Worm (Caenorhabditis elegans) whole organism, L4 larva: ENCODE data around the gene slc-17.8.

Experiments
- R02D3.7 ChIP-seq: fragments of 150-350 bp; sonication (generic microtip); optimal IDR thresholded peaks from 3 replicates; lab custom pipeline; 2014; ENCODE audit warnings: missing biosample characterization, missing genetic modification characterization
- Y105C5A.15 ChIP-seq: fragments of 200-800 bp; sonication (Bioruptor generic); IDR thresholded peaks from 2 replicates; pipeline ENCODE4 v1.3.6; 2022; ENCODE audit warnings: missing genetic modification characterization, missing compliant biosample characterization
- arid-1 ChIP-seq: fragments of 200-800 bp; sonication (Bioruptor generic); conservative IDR thresholded peaks from 2 replicates; pipeline ENCODE4 v1.3.6; 2022; ENCODE audit warnings: missing genetic modification reagents, missing genetic modification characterization, missing compliant biosample characterization
- cey-2 ChIP-seq: sonication (generic microtip); optimal IDR thresholded peaks from 3 replicates; lab custom pipeline; 2017; ENCODE audit warnings: missing genetic modification characterization, mild to moderate bottlenecking, missing compliant biosample characterization, antibody characterized with exemption, borderline replicate concordance; ENCODE audit not compliant: insufficient read depth
- egl-27 ChIP-seq: sonication (generic microtip); optimal IDR thresholded peaks from 3 replicates; lab custom pipeline; 2017; ENCODE audit warnings: missing biosample characterization, missing genetic modification reagents, missing genetic modification characterization
- hlh-11 ChIP-seq: fragments of 200-800 bp; sonication (Bioruptor generic); optimal IDR thresholded peaks from 2 replicates; lab custom pipeline; 2018; ENCODE audit warnings: mild to moderate bottlenecking, missing genetic modification characterization, missing compliant biosample characterization
- lsy-2 ChIP-seq, 2 experiments: fragments of 150-350 bp in 1 of 2; sonication (generic microtip) in 1 of 2; optimal IDR thresholded peaks; 2 replicates each; lab custom pipeline; 2014 to 2017; ENCODE audit warnings: missing biosample characterization in 2 of 2, missing genetic modification characterization in 2 of 2
- madf-9 ChIP-seq: fragments of 200-800 bp; sonication (Bioruptor generic); conservative IDR thresholded peaks from 2 replicates; pipeline ENCODE4 v1.3.6; 2022; ENCODE audit warnings: missing genetic modification reagents, missing genetic modification characterization, missing compliant biosample characterization
- pha-4 ChIP-seq, 2 experiments: fragments of 150-350 bp in 1 of 2; fragments of 200-800 bp in 1 of 2; sonication (Bioruptor generic) in 1 of 2; IDR thresholded peaks in 1 of 2; optimal IDR thresholded peaks in 1 of 2; 2 replicates each; pipeline versions ENCODE4 v1.3.6 to Lab custom; 2014 to 2022; ENCODE audit warnings: missing genetic modification characterization in 2 of 2, missing genetic modification reagents in 2 of 2, missing biosample characterization in 1 of 2, missing compliant biosample characterization in 1 of 2
- tra-1 ChIP-seq: fragments of 200-800 bp; sonication (Bioruptor generic); IDR thresholded peaks from 2 replicates; pipeline ENCODE4 v1.3.6; 2022; ENCODE audit warnings: missing genetic modification reagents, missing genetic modification characterization, missing compliant biosample characterization
- zag-1 ChIP-seq: fragments of 150-350 bp; optimal IDR thresholded peaks from 2 replicates; lab custom pipeline; 2014; ENCODE audit warnings: missing biosample characterization, missing genetic modification characterization

ce11 chrV:8555955-8556354 lies 10.6 kb upstream of the slc-17.8 start:
- TF ChIP-seq madf-9 (GFP tag; lab: Robert Waterston, UW), result no peak
- no peak for TF ChIP-seq Y105C5A.15 (GFP tag; lab: Robert Waterston, UW)
- no peak for TF ChIP-seq zag-1
- no peak for TF ChIP-seq egl-27 (tag; lab: Kevin White, UChicago)
- TF ChIP-seq lsy-2 (tag; optimal IDR thresholded peaks at IDR 0.05; lab: Kevin White, UChicago), result no peak
- no peak for TF ChIP-seq R02D3.7 (tag; lab: Kevin White, UChicago)
- TF ChIP-seq arid-1 (GFP tag; lab: Robert Waterston, UW), result no peak
- no peak for TF ChIP-seq tra-1 (GFP tag; lab: Robert Waterston, UW)
- TF ChIP-seq cey-2 (tag; lab: Kevin White, UChicago), result no peak
- no peak for TF ChIP-seq hlh-11 (tag; lab: Kevin White, UChicago)
- no peak for TF ChIP-seq pha-4 (GFP tag; IDR thresholded peaks at IDR 0.05; lab: Robert Waterston, UW)
- no peak for TF ChIP-seq pha-4 (tag; optimal IDR thresholded peaks at IDR 0.05; lab: Kevin White, UChicago)
